Fruit fly (Drosophila melanogaster) whole organism, embryonic: ENCODE data around the gene CG11839.
A peak's percentile ranks its signal among the peaks of the same experiment; 100 is the strongest.

ENCODE experiments used
- Abd-B ChIP-seq: fragments of 200-800 bp; sonication (Bioruptor generic); optimal IDR thresholded peaks from 2 replicates; lab custom pipeline; 2018; ENCODE audit warnings: missing biosample characterization, mild to moderate bottlenecking, missing genetic modification characterization, moderate library complexity
- CG10959 ChIP-seq: fragments of 200-800 bp; sonication (Bioruptor generic); IDR thresholded peaks from 2 replicates; pipeline ENCODE4 v1.3.6; 2022; ENCODE audit warnings: missing biosample characterization, missing genetic modification characterization
- CG11560 ChIP-seq: fragments of 200-800 bp; sonication (Bioruptor generic); IDR thresholded peaks from 3 replicates; pipeline ENCODE4 v1.3.6; 2022; ENCODE audit warnings: missing biosample characterization, missing genetic modification characterization
- CG11723 ChIP-seq: fragments of 200-800 bp; sonication (Bioruptor generic); optimal IDR thresholded peaks from 2 replicates; lab custom pipeline; 2017; ENCODE audit warnings: missing biosample characterization, mild to moderate bottlenecking, missing genetic modification characterization
- CG13775 ChIP-seq: fragments of 200-800 bp; sonication (Bioruptor generic); optimal IDR thresholded peaks from 3 replicates; lab custom pipeline; 2017; ENCODE audit warnings: missing biosample characterization, mild to moderate bottlenecking, missing genetic modification characterization
- CG15011 ChIP-seq: fragments of 200-800 bp; sonication (Bioruptor generic); optimal IDR thresholded peaks from 3 replicates; lab custom pipeline; 2018; ENCODE audit warnings: missing biosample characterization, mild to moderate bottlenecking, missing genetic modification characterization
- CG15073 ChIP-seq: fragments of 200-800 bp; sonication (Bioruptor generic); optimal IDR thresholded peaks from 2 replicates; lab custom pipeline; 2016; ENCODE audit warnings: missing biosample characterization, missing genetic modification characterization
- CG1529 ChIP-seq: fragments of 200-800 bp; sonication (Bioruptor generic); optimal IDR thresholded peaks from 3 replicates; lab custom pipeline; 2018; ENCODE audit warnings: missing biosample characterization, missing genetic modification characterization
- CG16779 ChIP-seq: fragments of 200-800 bp; sonication (Bioruptor generic); IDR thresholded peaks from 2 replicates; pipeline ENCODE4 v1.3.6; 2022; ENCODE audit warnings: missing biosample characterization, missing genetic modification characterization
- CG16815 ChIP-seq: fragments of 200-800 bp; sonication (Bioruptor generic); optimal IDR thresholded peaks from 3 replicates; lab custom pipeline; 2017; ENCODE audit warnings: missing biosample characterization, mild to moderate bottlenecking, missing genetic modification characterization
- CG2199 ChIP-seq: fragments of 200-800 bp; sonication (Bioruptor generic); IDR thresholded peaks from 3 replicates; pipeline ENCODE4 v1.3.6; 2022; ENCODE audit warnings: missing biosample characterization, missing genetic modification characterization
- CG2678 ChIP-seq: fragments of 200-800 bp; sonication (Bioruptor generic); optimal IDR thresholded peaks from 3 replicates; lab custom pipeline; 2019; ENCODE audit warnings: missing biosample characterization, mild to moderate bottlenecking, missing genetic modification characterization, moderate library complexity
- CG30020 ChIP-seq: fragments of 200-800 bp; optimal IDR thresholded peaks from 2 replicates; lab custom pipeline; 2019; ENCODE audit warnings: missing biosample characterization, mild to moderate bottlenecking, missing genetic modification characterization, moderate library complexity
- CG30431 ChIP-seq: fragments of 200-800 bp; sonication (Bioruptor generic); optimal IDR thresholded peaks from 2 replicates; lab custom pipeline; 2017; ENCODE audit warnings: missing biosample characterization, missing genetic modification characterization
- CG32772 ChIP-seq: fragments of 200-800 bp; sonication (Bioruptor generic); IDR thresholded peaks from 2 replicates; pipeline ENCODE4 v1.3.6; 2022; ENCODE audit warnings: missing biosample characterization, missing genetic modification characterization
- CG33557 ChIP-seq: fragments of 200-800 bp; sonication (Bioruptor generic); optimal IDR thresholded peaks from 2 replicates; lab custom pipeline; 2019; ENCODE audit warnings: missing biosample characterization, mild to moderate bottlenecking, missing genetic modification characterization, moderate library complexity
- CG4360 ChIP-seq: fragments of 200-800 bp; sonication (Bioruptor generic); IDR thresholded peaks from 2 replicates; pipeline ENCODE4 v1.3.6; 2022; ENCODE audit warnings: missing biosample characterization, missing genetic modification characterization
- CG4424 ChIP-seq: fragments of 200-800 bp; sonication (Bioruptor generic); optimal IDR thresholded peaks from 3 replicates; lab custom pipeline; 2016; ENCODE audit warnings: missing biosample characterization, missing genetic modification characterization
- CG6175 ChIP-seq: fragments of 200-800 bp; sonication (Bioruptor generic); IDR thresholded peaks from 3 replicates; pipeline ENCODE4 v1.3.6; 2022; ENCODE audit warnings: missing biosample characterization, missing genetic modification characterization
- CG7372 ChIP-seq: fragments of 200-800 bp; sonication (Bioruptor generic); IDR thresholded peaks from 2 replicates; pipeline ENCODE4 v1.3.6; 2022; ENCODE audit warnings: missing biosample characterization, missing genetic modification characterization
- CG7839 ChIP-seq: fragments of 200-800 bp; sonication (Bioruptor generic); optimal IDR thresholded peaks from 3 replicates; lab custom pipeline; 2018; ENCODE audit warnings: missing biosample characterization, mild to moderate bottlenecking, missing genetic modification characterization, moderate library complexity
- CG8478 ChIP-seq: fragments of >200 bp; optimal IDR thresholded peaks from 2 replicates; lab custom pipeline; 2018
- CG9797 ChIP-seq: fragments of 200-800 bp; sonication (Bioruptor generic); optimal IDR thresholded peaks from 3 replicates; lab custom pipeline; 2018; ENCODE audit warnings: missing biosample characterization, mild to moderate bottlenecking, missing genetic modification characterization
- CG9876 ChIP-seq: fragments of 200-800 bp; sonication (Bioruptor generic); optimal IDR thresholded peaks from 2 replicates; lab custom pipeline; 2016; ENCODE audit warnings: missing biosample characterization, missing genetic modification characterization
- D19A ChIP-seq: fragments of 200-800 bp; optimal IDR thresholded peaks from 3 replicates; lab custom pipeline; 2019; ENCODE audit warnings: missing biosample characterization, mild to moderate bottlenecking, missing genetic modification characterization, moderate library complexity
- Elba2 ChIP-seq: fragments of 200-800 bp; sonication (Bioruptor generic); optimal IDR thresholded peaks from 3 replicates; lab custom pipeline; 2016; ENCODE audit warnings: missing biosample characterization, missing genetic modification characterization
- Ets65A ChIP-seq: fragments of 200-800 bp; sonication (Bioruptor generic); peaks from one replicate; lab custom pipeline; 2016; ENCODE audit warnings: missing biosample characterization, missing genetic modification characterization
- MTF-1 ChIP-seq: fragments of 200-800 bp; sonication (Bioruptor generic); optimal IDR thresholded peaks from 2 replicates; lab custom pipeline; 2018; ENCODE audit warnings: missing biosample characterization, mild to moderate bottlenecking, missing genetic modification characterization, borderline replicate concordance
- NC2β ChIP-seq: fragments of 200-800 bp; sonication (Bioruptor generic); optimal IDR thresholded peaks from 2 replicates; lab custom pipeline; 2016; ENCODE audit warnings: missing biosample characterization, missing genetic modification characterization
- Poxn ChIP-seq: fragments of 200-800 bp; sonication (Bioruptor generic); IDR thresholded peaks from 2 replicates; pipeline ENCODE4 v1.3.6; 2022; ENCODE audit warnings: missing biosample characterization, missing genetic modification characterization
- Rfx ChIP-seq: fragments of 200-800 bp; sonication (Bioruptor generic); IDR thresholded peaks from 2 replicates; pipeline ENCODE4 v1.3.6; 2022; ENCODE audit warnings: missing biosample characterization, missing genetic modification characterization
- Scr ChIP-seq: fragments of 200-800 bp; sonication (Bioruptor generic); IDR thresholded peaks from 2 replicates; pipeline ENCODE4 v1.3.6; 2022; ENCODE audit warnings: missing biosample characterization, missing genetic modification characterization; ENCODE audit not compliant: partially characterized antibody
- crc ChIP-seq: fragments of 200-800 bp; sonication (Bioruptor generic); optimal IDR thresholded peaks from 2 replicates; lab custom pipeline; 2016; ENCODE audit warnings: missing biosample characterization, missing genetic modification characterization
- en ChIP-seq: fragments of 200-800 bp; sonication (Bioruptor generic); optimal IDR thresholded peaks from 2 replicates; lab custom pipeline; 2016; ENCODE audit warnings: missing biosample characterization, missing genetic modification characterization
- eyg ChIP-seq: fragments of 200-800 bp; sonication (Bioruptor generic); optimal IDR thresholded peaks from 3 replicates; lab custom pipeline; 2016; ENCODE audit warnings: missing biosample characterization, missing genetic modification characterization
- fd96Cb ChIP-seq: fragments of 200-800 bp; sonication (Bioruptor generic); optimal IDR thresholded peaks from 2 replicates; lab custom pipeline; 2018; ENCODE audit warnings: missing biosample characterization, mild to moderate bottlenecking, missing genetic modification characterization, moderate library complexity
- gce ChIP-seq: fragments of 200-800 bp; sonication (Bioruptor generic); IDR thresholded peaks from 3 replicates; pipeline ENCODE4 v1.3.6; 2022; ENCODE audit warnings: missing biosample characterization, missing genetic modification characterization
- hbn ChIP-seq: fragments of 200-800 bp; sonication (Bioruptor generic); IDR thresholded peaks from 2 replicates; pipeline ENCODE4 v1.3.6; 2022; ENCODE audit warnings: missing biosample characterization, missing genetic modification characterization; ENCODE audit not compliant: partially characterized antibody
- jing ChIP-seq: fragments of 200-800 bp; sonication (Bioruptor generic); optimal IDR thresholded peaks from 2 replicates; lab custom pipeline; 2018; ENCODE audit warnings: missing biosample characterization, mild to moderate bottlenecking, missing genetic modification characterization
- lov ChIP-seq, 2 experiments: fragments of 200-800 bp in 1 of 2; fragments of >200 bp in 1 of 2; sonication (Bioruptor generic) in 1 of 2; IDR thresholded peaks in 1 of 2; optimal IDR thresholded peaks in 1 of 2; 2 replicates in 1 of 2; 3 replicates in 1 of 2; pipeline versions ENCODE4 v1.3.6 to Lab custom; 2017 to 2022; ENCODE audit warnings: missing biosample characterization in 1 of 2, missing genetic modification characterization in 1 of 2
- mirr ChIP-seq: fragments of 200-800 bp; sonication (Bioruptor generic); optimal IDR thresholded peaks from 3 replicates; lab custom pipeline; 2018; ENCODE audit warnings: missing biosample characterization, mild to moderate bottlenecking, missing genetic modification characterization
- pho ChIP-seq: fragments of 200-800 bp; sonication (Bioruptor generic); optimal IDR thresholded peaks from 2 replicates; lab custom pipeline; 2016; ENCODE audit warnings: missing biosample characterization, missing genetic modification characterization
- psq ChIP-seq: fragments of 200-800 bp; sonication (Bioruptor generic); optimal IDR thresholded peaks from 2 replicates; lab custom pipeline; 2017; ENCODE audit warnings: missing biosample characterization, missing genetic modification characterization
- pum ChIP-seq: fragments of 200-800 bp; sonication (Bioruptor generic); optimal IDR thresholded peaks from 2 replicates; lab custom pipeline; 2016; ENCODE audit warnings: missing biosample characterization, missing genetic modification characterization
- ro ChIP-seq: fragments of 200-800 bp; sonication (Bioruptor generic); IDR thresholded peaks from 2 replicates; pipeline ENCODE4 v1.3.6; 2022; ENCODE audit warnings: missing biosample characterization, missing genetic modification characterization
- salm ChIP-seq: fragments of 200-800 bp; sonication (Bioruptor generic); optimal IDR thresholded peaks from 2 replicates; lab custom pipeline; 2018; ENCODE audit warnings: missing biosample characterization, mild to moderate bottlenecking, missing genetic modification characterization
- schlank ChIP-seq: fragments of 200-800 bp; sonication (Bioruptor generic); optimal IDR thresholded peaks from 2 replicates; lab custom pipeline; 2018; ENCODE audit warnings: missing biosample characterization, mild to moderate bottlenecking, missing genetic modification characterization
- sens-2 ChIP-seq: fragments of 200-800 bp; sonication (Bioruptor generic); IDR thresholded peaks from 2 replicates; pipeline ENCODE4 v1.3.6; 2022; ENCODE audit warnings: missing biosample characterization, missing genetic modification characterization
- sisA ChIP-seq: fragments of 200-800 bp; sonication (Bioruptor generic); IDR thresholded peaks from 2 replicates; pipeline ENCODE4 v1.3.6; 2022; ENCODE audit warnings: missing biosample characterization, missing genetic modification characterization
- so ChIP-seq: fragments of 200-800 bp; sonication (Bioruptor generic); IDR thresholded peaks from 3 replicates; pipeline ENCODE4 v1.3.6; 2022; ENCODE audit warnings: missing biosample characterization, missing genetic modification characterization

CG11839 gene

DNA sequence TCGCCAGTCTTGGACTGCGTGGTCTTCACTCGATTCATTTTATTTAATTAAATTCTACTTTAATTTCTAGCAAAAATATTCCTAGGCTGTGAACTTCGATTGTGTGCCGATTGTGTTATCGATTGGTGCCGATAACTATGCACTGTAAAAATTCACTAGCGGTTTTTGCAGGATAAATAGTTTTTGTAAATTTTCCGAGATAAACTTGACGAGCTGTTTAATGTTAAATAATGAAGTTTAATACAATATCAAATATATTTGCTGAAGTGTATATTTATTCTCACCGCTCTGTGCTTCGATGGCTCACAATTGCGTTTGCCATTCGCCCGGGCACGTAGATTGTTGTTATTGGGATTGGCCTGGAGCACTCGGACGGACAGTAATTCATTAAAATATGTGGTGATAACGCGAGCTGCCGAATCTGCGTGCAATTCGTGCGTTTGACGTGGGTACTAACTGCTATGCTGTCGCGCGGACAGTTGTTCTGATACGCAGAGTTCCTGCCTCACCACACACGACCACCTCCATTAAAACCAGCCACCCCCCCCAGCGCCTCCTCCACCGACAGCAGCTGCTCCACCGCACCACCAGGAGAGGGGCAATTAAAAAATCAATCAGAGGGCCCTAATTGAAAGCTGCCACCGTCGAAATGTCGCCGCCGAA, 44.7 kb upstream of the CG11839 start, which contains the start of the genes EMC6 and Hr96 (continued):
- TF ChIP-seq pum (GFP tag; lab: Kevin White, UChicago) (peak; percentile 93), Poxn (GFP tag; lab: Robert Waterston, UW) (peak; percentile 77), Rfx (GFP tag; lab: Robert Waterston, UW) (peak; percentile 97), pho (GFP tag; lab: Kevin White, UChicago) (peak; percentile 96), CG8478 (lab: Kevin White, UChicago) (no peak), CG9797 (GFP tag; lab: Kevin White, UChicago) (peak; percentile 59), CG11560 (tag; lab: Robert Waterston, UW) (peak; percentile 81), CG30431 (peak; percentile 89), eyg (peak; percentile 88), hbn (GFP tag; lab: Robert Waterston, UW) (peak; percentile 45), CG15073 (peak; percentile 54), CG32772 (GFP tag; lab: Robert Waterston, UW) (peak; percentile 92), CG16815 (peak; percentile 88), CG6175 (GFP tag; lab: Robert Waterston, UW) (peak; percentile 87), CG10959 (peak; percentile 87), CG4424 (GFP tag; lab: Kevin White, UChicago) (peak; percentile 95), CG2678 (tag; lab: Kevin White, UChicago) (peak; percentile 93), NC2β (GFP tag; lab: Kevin White, UChicago) (peak; percentile 95), CG11723 (no peak), gce (GFP tag; lab: Robert Waterston, UW) (peak; percentile 76), CG4360 (GFP tag; lab: Robert Waterston, UW) (peak; percentile 75), CG7839 (tag; lab: Kevin White, UChicago) (peak; percentile 94), fd96Cb (tag; lab: Kevin White, UChicago) (peak; percentile 91), CG9876 (GFP tag; lab: Kevin White, UChicago) (peak; percentile 82), Scr (GFP tag; lab: Robert Waterston, UW) (peak; percentile 69), salm (tag; lab: Kevin White, UChicago) (peak; percentile 84), CG2199 (peak; percentile 87; the same call in 2 of the 3 replicates), en (peak; percentile 80), Abd-B (GFP tag; lab: Kevin White, UChicago) (peak; percentile 89), sens-2 (GFP tag; lab: Robert Waterston, UW) (peak; percentile 96), sisA (GFP tag; lab: Robert Waterston, UW) (peak; percentile 93), CG33557 (GFP tag; lab: Kevin White, UChicago) (peak; percentile 79), so (GFP tag; lab: Robert Waterston, UW) (peak; percentile 93), mirr (peak; percentile 81), crc (peak; percentile 77), CG15011 (GFP tag; lab: Kevin White, UChicago) (peak; percentile 73), CG16779 (GFP tag; lab: Robert Waterston, UW) (peak; percentile 93), lov (optimal IDR thresholded peaks at IDR 0.05; lab: Kevin White, UChicago) (no peak), lov (GFP tag; IDR thresholded peaks at IDR 0.05; lab: Robert Waterston, UW) (peak; percentile 89), jing (GFP tag; lab: Kevin White, UChicago) (peak; percentile 80), CG30020 (tag; lab: Kevin White, UChicago) (peak; percentile 79), Elba2 (GFP tag; lab: Kevin White, UChicago) (peak; percentile 78), psq (GFP tag; lab: Kevin White, UChicago) (peak; percentile 78), ro (peak; percentile 68), Ets65A (GFP tag; lab: Kevin White, UChicago) (peak; percentile 99), CG13775 (GFP tag; lab: Kevin White, UChicago) (peak; percentile 94), CG1529 (GFP tag; lab: Kevin White, UChicago) (peak; percentile 78), schlank (tag; lab: Kevin White, UChicago) (peak; percentile 87), D19A (tag; lab: Kevin White, UChicago) (no peak), CG7372 (GFP tag; lab: Robert Waterston, UW) (peak; percentile 91), MTF-1 (GFP tag; lab: Kevin White, UChicago) (peak; percentile 88)
